Fruit fly (Drosophila melanogaster) Kc167 (cell line): ENCODE data around the gene CG7990.

Source experiments
- h ChIP-seq: fragments of >200 bp; optimal IDR thresholded peaks from 3 replicates; lab custom pipeline; 2018; ENCODE audit warnings: missing external identifiers
- psq ChIP-seq: fragments of >200 bp; optimal IDR thresholded peaks from 2 replicates; lab custom pipeline; 2017; ENCODE audit warnings: missing external identifiers
- ttk ChIP-seq: sonication (Bioruptor generic); optimal IDR thresholded peaks from 2 replicates; lab custom pipeline; 2017; ENCODE audit warnings: missing external identifiers

DNA sequence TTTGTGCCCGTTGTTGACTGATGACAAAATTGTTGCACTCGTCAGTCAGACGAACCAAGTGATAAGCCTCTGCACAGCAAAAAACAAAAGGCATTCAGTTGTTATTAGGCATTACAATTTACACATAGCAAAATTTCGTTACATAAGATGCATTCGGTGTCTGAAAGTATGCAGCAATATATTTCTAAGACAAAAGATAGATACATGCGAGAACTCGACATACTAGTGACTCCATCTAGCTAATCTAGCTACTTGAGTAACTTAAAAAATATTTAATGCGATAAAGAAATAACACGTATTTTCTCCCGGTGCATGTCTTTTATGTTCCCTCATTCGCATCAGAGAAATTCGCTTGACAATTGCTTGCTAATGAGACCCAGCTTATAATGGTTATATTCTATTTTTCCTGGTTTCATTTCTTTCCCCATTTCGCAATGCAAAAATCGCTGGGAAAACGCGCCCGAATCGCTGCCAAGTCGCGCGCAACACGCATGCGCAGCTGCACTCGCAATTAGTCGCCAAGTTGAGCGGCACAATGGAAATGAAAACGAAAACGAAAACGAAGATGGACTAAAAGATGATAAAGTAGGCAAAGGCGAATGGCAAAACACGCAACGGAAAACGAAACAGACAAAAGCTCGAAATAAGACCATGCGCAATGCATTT is 39.4 kb downstream of the CG7990 start:
- TF ChIP-seq h (lab: Kevin White, UChicago) (no peak), ttk (lab: Kevin White, UChicago) (no peak), psq (no peak)
